Worm (Caenorhabditis elegans) whole organism, L4 larva: Measurements from ENCODE around the gene dgtr-1.

ENCODE experiments used
- F26F4.8 ChIP-seq: fragments of 200-800 bp; sonication (Bioruptor generic); conservative IDR thresholded peaks from 2 replicates; pipeline ENCODE4 v1.3.6; 2022; ENCODE audit warnings: missing genetic modification characterization, missing compliant biosample characterization
- F37D6.2 ChIP-seq: sonication (generic microtip); optimal IDR thresholded peaks from 2 replicates; lab custom pipeline; 2016; ENCODE audit warnings: mild to moderate bottlenecking, missing genetic modification characterization, missing compliant biosample characterization
- F44E2.7 ChIP-seq: fragments of 200-800 bp; sonication (Bioruptor generic); IDR thresholded peaks from 2 replicates; pipeline ENCODE4 v2.1.2; 2022; ENCODE audit warnings: missing genetic modification characterization, missing compliant biosample characterization
- T26A8.4 ChIP-seq: fragments of 200-800 bp; sonication (Bioruptor generic); IDR thresholded peaks from 2 replicates; pipeline ENCODE4 v1.3.6; 2022; ENCODE audit warnings: missing genetic modification characterization, missing compliant biosample characterization
- Y48G9A.11 ChIP-seq: fragments of 200-800 bp; sonication (Bioruptor generic); IDR thresholded peaks from 2 replicates; pipeline ENCODE4 v1.3.6; 2022; ENCODE audit warnings: missing genetic modification reagents, missing genetic modification characterization, missing compliant biosample characterization
- Y75B8A.6 ChIP-seq: fragments of 200-800 bp; sonication (Bioruptor generic); IDR thresholded peaks from 2 replicates; pipeline ENCODE4 v1.3.6; 2022; ENCODE audit warnings: missing genetic modification reagents, missing genetic modification characterization, missing compliant biosample characterization
- ZK337.2 ChIP-seq: fragments of 200-800 bp; sonication (Bioruptor generic); IDR thresholded peaks from 2 replicates; pipeline ENCODE4 v1.3.6; 2022; ENCODE audit warnings: missing genetic modification reagents, missing genetic modification characterization, missing compliant biosample characterization
- ceh-28 ChIP-seq: fragments of 150-350 bp; optimal IDR thresholded peaks from 2 replicates; lab custom pipeline; 2014; ENCODE audit warnings: missing biosample characterization, missing genetic modification reagents, missing genetic modification characterization
- ceh-82 ChIP-seq: sonication (generic microtip); optimal IDR thresholded peaks from 2 replicates; lab custom pipeline; 2017; ENCODE audit warnings: missing biosample characterization, missing genetic modification characterization
- ces-1 ChIP-seq: fragments of 150-350 bp; sonication (generic microtip); optimal IDR thresholded peaks from 4 replicates; lab custom pipeline; 2014; ENCODE audit warnings: missing biosample characterization, missing genetic modification reagents, missing genetic modification characterization
- cey-2 ChIP-seq: sonication (generic microtip); optimal IDR thresholded peaks from 3 replicates; lab custom pipeline; 2017; ENCODE audit warnings: missing genetic modification characterization, mild to moderate bottlenecking, missing compliant biosample characterization, antibody characterized with exemption, borderline replicate concordance; ENCODE audit not compliant: insufficient read depth
- daf-16 ChIP-seq, 3 experiments: sonication (generic microtip); optimal IDR thresholded peaks; 2 replicates each; lab custom pipeline; 2016 to 2017; ENCODE audit warnings: missing genetic modification characterization in 3 of 3, missing genetic modification reagents in 3 of 3, mild to moderate bottlenecking in 2 of 3, missing compliant biosample characterization in 2 of 3, missing biosample characterization in 1 of 3, moderate library complexity in 1 of 3
- dmd-6 ChIP-seq: fragments of 200-800 bp; sonication (Bioruptor generic); IDR thresholded peaks from 2 replicates; pipeline ENCODE4 v1.3.6; 2022; ENCODE audit warnings: missing genetic modification reagents, missing genetic modification characterization, missing compliant biosample characterization
- dmd-8 ChIP-seq: fragments of 200-800 bp; sonication (Bioruptor generic); IDR thresholded peaks from 2 replicates; pipeline ENCODE4 v1.3.6; 2022; ENCODE audit warnings: missing genetic modification characterization, missing compliant biosample characterization
- dmd-9 ChIP-seq: fragments of 200-800 bp; sonication (Bioruptor generic); IDR thresholded peaks from 2 replicates; pipeline ENCODE4 v1.3.6; 2022; ENCODE audit warnings: missing genetic modification reagents, missing genetic modification characterization, missing compliant biosample characterization
- dpl-1 ChIP-seq: fragments of 150-350 bp; optimal IDR thresholded peaks from 2 replicates; lab custom pipeline; 2014; ENCODE audit warnings: missing biosample characterization, missing genetic modification reagents, missing genetic modification characterization
- duxl-1 ChIP-seq: sonication (generic microtip); optimal IDR thresholded peaks from 2 replicates; lab custom pipeline; 2016; ENCODE audit warnings: mild to moderate bottlenecking, missing genetic modification characterization, moderate library complexity, missing compliant biosample characterization; ENCODE audit not compliant: poor library complexity
- egl-27 ChIP-seq: sonication (generic microtip); optimal IDR thresholded peaks from 3 replicates; lab custom pipeline; 2017; ENCODE audit warnings: missing biosample characterization, missing genetic modification reagents, missing genetic modification characterization
- egl-43 ChIP-seq: fragments of 200-800 bp; sonication (Bioruptor generic); IDR thresholded peaks from 2 replicates; pipeline ENCODE4 v1.3.6; 2022; ENCODE audit warnings: missing genetic modification reagents, missing genetic modification characterization, missing compliant biosample characterization
- fkh-10 ChIP-seq: fragments of 150-350 bp; optimal IDR thresholded peaks from 2 replicates; lab custom pipeline; 2014; ENCODE audit warnings: missing biosample characterization, missing genetic modification reagents, missing genetic modification characterization
- fos-1 ChIP-seq: fragments of 150-350 bp; optimal IDR thresholded peaks from 2 replicates; lab custom pipeline; 2014; ENCODE audit warnings: missing biosample characterization, missing genetic modification characterization
- gei-8 ChIP-seq: fragments of 200-800 bp; sonication (Bioruptor generic); optimal IDR thresholded peaks from 2 replicates; lab custom pipeline; 2018; ENCODE audit warnings: mild to moderate bottlenecking, missing genetic modification characterization, missing compliant biosample characterization
- hif-1 ChIP-seq, 2 experiments: sonication (generic microtip); optimal IDR thresholded peaks; 2 replicates each; lab custom pipeline; 2016 to 2017; ENCODE audit warnings: missing compliant biosample characterization in 2 of 2, missing genetic modification characterization in 2 of 2, missing genetic modification reagents in 2 of 2, missing genotype in 2 of 2, mild to moderate bottlenecking in 1 of 2
- hlh-30 ChIP-seq: sonication (generic microtip); optimal IDR thresholded peaks from 2 replicates; lab custom pipeline; 2017; ENCODE audit warnings: antibody characterized with exemption, mild to moderate bottlenecking, missing genetic modification characterization, missing compliant biosample characterization; ENCODE audit not compliant: insufficient read depth
- hmg-1.1 ChIP-seq: fragments of 200-800 bp; sonication (Bioruptor generic); IDR thresholded peaks from 2 replicates; pipeline ENCODE4 v1.3.6; 2022; ENCODE audit warnings: missing genetic modification reagents, missing genetic modification characterization, missing compliant biosample characterization
- lim-7 ChIP-seq: fragments of 200-800 bp; sonication (Bioruptor generic); IDR thresholded peaks from 2 replicates; pipeline ENCODE4 v1.3.6; 2022; ENCODE audit warnings: missing genetic modification characterization, missing compliant biosample characterization
- lin-1 ChIP-seq: fragments of 200-800 bp; sonication (Bioruptor generic); IDR thresholded peaks from 2 replicates; pipeline ENCODE4 v1.3.6; 2022; ENCODE audit warnings: missing genetic modification reagents, missing genetic modification characterization, missing compliant biosample characterization
- lin-29 ChIP-seq: fragments of 200-800 bp; sonication (Bioruptor generic); IDR thresholded peaks from 2 replicates; pipeline ENCODE4 v1.3.6; 2022; ENCODE audit warnings: missing genetic modification reagents, missing genetic modification characterization, missing compliant biosample characterization
- lin-38 ChIP-seq: fragments of 200-800 bp; sonication (Bioruptor generic); IDR thresholded peaks from 2 replicates; pipeline ENCODE4 v1.3.6; 2022; ENCODE audit warnings: missing genetic modification reagents, missing genetic modification characterization, missing compliant biosample characterization
- lir-3 ChIP-seq: sonication (generic microtip); optimal IDR thresholded peaks from 2 replicates; lab custom pipeline; 2016; ENCODE audit warnings: mild to moderate bottlenecking, missing genetic modification characterization, missing compliant biosample characterization
- lsy-2 ChIP-seq, 2 experiments: fragments of 150-350 bp in 1 of 2; sonication (generic microtip) in 1 of 2; optimal IDR thresholded peaks; 2 replicates each; lab custom pipeline; 2014 to 2017; ENCODE audit warnings: missing biosample characterization in 2 of 2, missing genetic modification characterization in 2 of 2
- mdl-1 ChIP-seq, 2 experiments: fragments of 150-350 bp in 1 of 2; sonication (generic microtip) in 1 of 2; optimal IDR thresholded peaks; 2 replicates each; lab custom pipeline; 2014 to 2017; ENCODE audit warnings: missing biosample characterization in 2 of 2, missing genetic modification characterization in 2 of 2
- mdt-29 ChIP-seq: fragments of 200-800 bp; sonication (Bioruptor generic); IDR thresholded peaks from 2 replicates; pipeline ENCODE4 v1.3.6; 2022; ENCODE audit warnings: missing genetic modification reagents, missing genetic modification characterization, missing compliant biosample characterization
- mes-2 ChIP-seq: sonication (generic microtip); optimal IDR thresholded peaks from 2 replicates; lab custom pipeline; 2016; ENCODE audit warnings: missing genotype, mild to moderate bottlenecking, missing genetic modification characterization, missing compliant biosample characterization; ENCODE audit not compliant: poor library complexity, severe bottlenecking
- mxl-2 ChIP-seq: fragments of 200-800 bp; sonication (Bioruptor generic); conservative IDR thresholded peaks from 2 replicates; pipeline ENCODE4 v1.3.6; 2022; ENCODE audit warnings: missing genetic modification reagents, missing genetic modification characterization, missing compliant biosample characterization
- mxl-3 ChIP-seq: fragments of 200-800 bp; sonication (Bioruptor generic); optimal IDR thresholded peaks from 2 replicates; lab custom pipeline; 2018; ENCODE audit warnings: mild to moderate bottlenecking, missing genetic modification characterization, missing compliant biosample characterization
- nhr-10 ChIP-seq: fragments of 150-350 bp; optimal IDR thresholded peaks from 2 replicates; lab custom pipeline; 2014; ENCODE audit warnings: missing biosample characterization, missing genetic modification characterization
- nhr-11 ChIP-seq: fragments of 150-350 bp; optimal IDR thresholded peaks from 2 replicates; lab custom pipeline; 2014; ENCODE audit warnings: missing biosample characterization, missing genetic modification characterization
- nhr-237 ChIP-seq: sonication (generic microtip); optimal IDR thresholded peaks from 2 replicates; lab custom pipeline; 2017; ENCODE audit warnings: missing biosample characterization, missing genetic modification characterization
- sdz-12 ChIP-seq: fragments of 200-800 bp; sonication (Bioruptor generic); optimal IDR thresholded peaks from 2 replicates; lab custom pipeline; 2018; ENCODE audit warnings: mild to moderate bottlenecking, missing genetic modification characterization, missing compliant biosample characterization
- set-16 ChIP-seq: fragments of 200-800 bp; sonication (Bioruptor generic); IDR thresholded peaks from 2 replicates; pipeline ENCODE4 v1.3.6; 2022; ENCODE audit warnings: missing genetic modification reagents, missing genetic modification characterization, missing compliant biosample characterization
- snpc-1.2 ChIP-seq: fragments of 200-800 bp; sonication (Bioruptor generic); IDR thresholded peaks from 2 replicates; pipeline ENCODE4 v1.3.6; 2022; ENCODE audit warnings: missing genetic modification reagents, missing genetic modification characterization, missing compliant biosample characterization
- spr-3 ChIP-seq: fragments of 200-800 bp; sonication (Bioruptor generic); optimal IDR thresholded peaks from 2 replicates; lab custom pipeline; 2018; ENCODE audit warnings: mild to moderate bottlenecking, missing genetic modification characterization, missing compliant biosample characterization
- tra-1 ChIP-seq: fragments of 200-800 bp; sonication (Bioruptor generic); IDR thresholded peaks from 2 replicates; pipeline ENCODE4 v1.3.6; 2022; ENCODE audit warnings: missing genetic modification reagents, missing genetic modification characterization, missing compliant biosample characterization
- unc-39 ChIP-seq: sonication (generic microtip); optimal IDR thresholded peaks from 2 replicates; lab custom pipeline; 2017; ENCODE audit warnings: missing biosample characterization, missing genetic modification characterization
- vab-7 ChIP-seq: fragments of 200-800 bp; sonication (Bioruptor generic); IDR thresholded peaks from 2 replicates; pipeline ENCODE4 v1.3.6; 2022; ENCODE audit warnings: missing genetic modification reagents, missing genetic modification characterization, missing compliant biosample characterization
- zfp-3 ChIP-seq: fragments of 200-800 bp; sonication (Bioruptor generic); conservative IDR thresholded peaks from 2 replicates; pipeline ENCODE4 v1.3.6; 2022; ENCODE audit warnings: missing genetic modification reagents, missing genetic modification characterization, missing compliant biosample characterization
- zip-11 ChIP-seq: fragments of 200-800 bp; sonication (Bioruptor generic); IDR thresholded peaks from 2 replicates; pipeline ENCODE4 v1.3.6; 2022; ENCODE audit warnings: missing genetic modification characterization, missing compliant biosample characterization
- ztf-11 ChIP-seq: fragments of 150-350 bp; optimal IDR thresholded peaks from 2 replicates; lab custom pipeline; 2014; ENCODE audit warnings: missing biosample characterization, missing genetic modification characterization

dgtr-1 gene

ce11 chrV:6514887-6515324, 18.0 kb downstream of the dgtr-1 start, which contains the start of gene dpy-11 (continued):
- TF ChIP-seq spr-3 (GFP tag; lab: Kevin White, UChicago) (peak; percentile 12), set-16 (no peak), lin-1 (0 out of 2 replicates have a peak, but pooled peaks have one; percentile 15), lsy-2 (tag; optimal IDR thresholded peaks at IDR 0.05; lab: Kevin White, UChicago) (peak; percentile 49 to 58), mxl-2 (0 out of 2 replicates have a peak, but pooled peaks have one; percentile 7), mes-2 (tag; lab: Kevin White, UChicago) (peak; percentile 55), gei-8 (GFP tag; lab: Kevin White, UChicago) (peak; percentile 46), daf-16 (GFP tag; optimal IDR thresholded peaks at IDR 0.05; lab: Kevin White, UChicago) (peak in 1 of 2 experiments; percentile 30), daf-16 (tag; optimal IDR thresholded peaks at IDR 0.05; lab: Kevin White, UChicago) (peak; percentile 21), hmg-1.1 (GFP tag; lab: Robert Waterston, UW) (peak; percentile 45), fkh-10 (GFP tag; lab: Kevin White, UChicago) (no peak), ceh-82 (no peak), nhr-10 (no peak), egl-27 (tag; lab: Kevin White, UChicago) (no peak), hif-1 (tag; optimal IDR thresholded peaks at IDR 0.05; lab: Kevin White, UChicago) (peak in 1 of 2 experiments; percentile 20), dpl-1 (GFP tag; lab: Kevin White, UChicago) (no peak), hlh-30 (tag; lab: Kevin White, UChicago) (no peak), duxl-1 (tag; lab: Kevin White, UChicago) (peak; percentile 71), ztf-11 (tag; lab: Kevin White, UChicago) (no peak), zfp-3 (GFP tag; lab: Robert Waterston, UW) (peak; percentile 93), egl-43 (GFP tag; lab: Robert Waterston, UW) (no peak), T26A8.4 (GFP tag; lab: Robert Waterston, UW) (peak; percentile 81), mxl-3 (GFP tag; lab: Kevin White, UChicago) (peak; percentile 75), ceh-28 (tag; lab: Kevin White, UChicago) (no peak), ZK337.2 (GFP tag; lab: Robert Waterston, UW) (peak; percentile 35; the same call in 1 of the 2 replicates), F26F4.8 (GFP tag; lab: Robert Waterston, UW) (no peak), lin-29 (GFP tag; lab: Robert Waterston, UW) (no peak), Y48G9A.11 (GFP tag; lab: Robert Waterston, UW) (peak; percentile 36; the same call in 1 of the 2 replicates), dmd-6 (GFP tag; lab: Robert Waterston, UW) (peak; percentile 45), nhr-11 (tag; lab: Kevin White, UChicago) (no peak), dmd-8 (GFP tag; lab: Robert Waterston, UW) (no peak), mdl-1 (tag; optimal IDR thresholded peaks at IDR 0.05; lab: Kevin White, UChicago) (peak in 1 of 2 experiments; percentile 48), lir-3 (tag; lab: Kevin White, UChicago) (no peak), lin-38 (peak; percentile 53), lim-7 (0 out of 2 replicates have a peak, but pooled peaks have one; percentile 18), fos-1 (no peak), ces-1 (GFP tag; lab: Kevin White, UChicago) (no peak), Y75B8A.6 (peak; percentile 91), zip-11 (GFP tag; lab: Robert Waterston, UW) (no peak), sdz-12 (GFP tag; lab: Kevin White, UChicago) (peak; percentile 90), unc-39 (no peak), mdt-29 (GFP tag; lab: Robert Waterston, UW) (peak; percentile 49; the same call in 1 of the 2 replicates), dmd-9 (GFP tag; lab: Robert Waterston, UW) (no peak), F37D6.2 (tag; lab: Kevin White, UChicago) (no peak), cey-2 (tag; lab: Kevin White, UChicago) (no peak), F44E2.7 (GFP tag; lab: Robert Waterston, UW) (no peak), nhr-237 (tag; lab: Kevin White, UChicago) (no peak), tra-1 (GFP tag; lab: Robert Waterston, UW) (0 out of 2 replicates have a peak, but pooled peaks have one; percentile 48), vab-7 (GFP tag; lab: Robert Waterston, UW) (no peak), snpc-1.2 (GFP tag; lab: Robert Waterston, UW) (peak; percentile 45; the same call in 1 of the 2 replicates)
